Worm (Caenorhabditis elegans) whole organism, early embryonic: ENCODE data around the gene R04B3.2.

Source experiments
- B0310.2 ChIP-seq: sonication (generic microtip); optimal IDR thresholded peaks from 2 replicates; lab custom pipeline; 2016; ENCODE audit warnings: mild to moderate bottlenecking, missing genetic modification characterization, missing compliant biosample characterization
- F13C5.2 ChIP-seq: sonication (generic microtip); optimal IDR thresholded peaks from 2 replicates; lab custom pipeline; 2017; ENCODE audit warnings: mild to moderate bottlenecking, missing genetic modification characterization, inconsistent platforms, missing compliant biosample characterization
- aly-1 ChIP-seq: sonication (generic microtip); optimal IDR thresholded peaks from 2 replicates; lab custom pipeline; 2016; ENCODE audit warnings: missing genetic modification characterization, missing compliant biosample characterization
- ama-1 ChIP-seq: fragments of 150-350 bp; optimal IDR thresholded peaks from 2 replicates; lab custom pipeline; 2014
- ceh-13 ChIP-seq: fragments of 200-800 bp; sonication (Bioruptor generic); optimal IDR thresholded peaks from 2 replicates; lab custom pipeline; 2018; ENCODE audit warnings: mild to moderate bottlenecking, missing genetic modification characterization, missing compliant biosample characterization
- ceh-36 ChIP-seq: sonication (generic microtip); optimal IDR thresholded peaks from 2 replicates; lab custom pipeline; 2016; ENCODE audit warnings: missing genetic modification characterization, inconsistent platforms, missing compliant biosample characterization
- ets-7 ChIP-seq: sonication (generic microtip); optimal IDR thresholded peaks from 2 replicates; lab custom pipeline; 2016; ENCODE audit warnings: missing genotype, missing genetic modification characterization, missing compliant biosample characterization
- flt-1 ChIP-seq: fragments of 200-800 bp; sonication (Bioruptor generic); IDR thresholded peaks from 2 replicates; pipeline ENCODE4 v1.3.6; 2022; ENCODE audit warnings: missing genetic modification characterization, missing compliant biosample characterization
- hmbx-1 ChIP-seq: sonication (generic microtip); optimal IDR thresholded peaks from 2 replicates; lab custom pipeline; 2016; ENCODE audit warnings: mild to moderate bottlenecking, missing genetic modification characterization, missing compliant biosample characterization
- hmg-4 ChIP-seq: fragments of 200-800 bp; sonication (Bioruptor generic); optimal IDR thresholded peaks from 2 replicates; lab custom pipeline; 2018; ENCODE audit warnings: mild to moderate bottlenecking, missing genetic modification characterization, missing compliant biosample characterization
- hnd-1 ChIP-seq: sonication (generic microtip); optimal IDR thresholded peaks from 2 replicates; lab custom pipeline; 2016; ENCODE audit warnings: missing genetic modification characterization, missing compliant biosample characterization
- pes-1 ChIP-seq: fragments of 200-800 bp; sonication (Bioruptor generic); IDR thresholded peaks from 2 replicates; pipeline ENCODE4 v1.3.6; 2022; ENCODE audit warnings: missing genetic modification reagents, missing genetic modification characterization, missing compliant biosample characterization
- scrt-1 ChIP-seq: fragments of 200-800 bp; sonication (Bioruptor generic); IDR thresholded peaks from 2 replicates; pipeline ENCODE4 v1.3.6; 2022; ENCODE audit warnings: missing genetic modification characterization, missing compliant biosample characterization
- sea-1 ChIP-seq: fragments of 200-800 bp; sonication (Bioruptor generic); conservative IDR thresholded peaks from 2 replicates; pipeline ENCODE4 v1.3.6; 2022; ENCODE audit warnings: missing genetic modification characterization, missing compliant biosample characterization
- tbx-11 ChIP-seq: fragments of 200-800 bp; sonication (Bioruptor generic); IDR thresholded peaks from 2 replicates; pipeline ENCODE4 v1.3.6; 2022; ENCODE audit warnings: missing genetic modification characterization, missing compliant biosample characterization
- tbx-37 ChIP-seq: fragments of 200-800 bp; sonication (Bioruptor generic); conservative IDR thresholded peaks from 2 replicates; pipeline ENCODE4 v1.3.6; 2022; ENCODE audit warnings: missing genetic modification reagents, missing genetic modification characterization, missing compliant biosample characterization
- tra-4 ChIP-seq: sonication (generic microtip); optimal IDR thresholded peaks from 2 replicates; lab custom pipeline; 2017; ENCODE audit warnings: missing genetic modification characterization, missing compliant biosample characterization

Gene R04B3.2

DNA sequence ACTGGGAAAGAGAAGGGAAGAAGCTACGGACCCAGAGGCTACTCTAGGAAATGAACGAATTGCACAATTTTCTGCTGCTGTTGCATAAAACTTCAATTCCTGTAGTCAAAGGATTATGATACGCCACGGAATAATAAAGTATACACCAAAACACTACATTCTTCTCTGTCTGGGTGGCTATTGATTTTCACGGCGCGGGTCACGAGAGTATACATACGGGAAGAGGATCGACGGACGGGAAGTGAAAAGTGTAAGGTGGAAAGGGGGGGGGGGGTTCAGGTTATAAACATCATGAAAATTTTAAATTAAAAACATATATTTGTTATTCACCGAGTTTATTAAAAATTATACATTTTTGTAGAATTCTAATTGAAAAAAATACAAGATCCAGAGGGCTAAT lies 34.2 kb downstream of the R04B3.2 start:
- no peak for TF ChIP-seq hmg-4 (GFP tag; lab: Kevin White, UChicago)
- TF ChIP-seq scrt-1 (GFP tag; lab: Robert Waterston, UW): no peak
- no peak for TF ChIP-seq ama-1 (lab: Kevin White, UChicago)
- TF ChIP-seq ceh-13 (GFP tag; lab: Kevin White, UChicago): no peak
- TF ChIP-seq aly-1 (tag; lab: Kevin White, UChicago): no peak
- TF ChIP-seq sea-1 (GFP tag; lab: Robert Waterston, UW): no peak
- TF ChIP-seq hnd-1 (tag; lab: Kevin White, UChicago): no peak
- no peak for TF ChIP-seq tbx-11
- TF ChIP-seq tbx-37: no peak
- no peak for TF ChIP-seq tra-4 (tag; lab: Kevin White, UChicago)
- TF ChIP-seq hmbx-1 (tag; lab: Kevin White, UChicago): no peak
- no peak for TF ChIP-seq ets-7 (tag; lab: Kevin White, UChicago)
- TF ChIP-seq ceh-36 (tag; lab: Kevin White, UChicago): no peak
- no peak for TF ChIP-seq pes-1
- TF ChIP-seq flt-1 (GFP tag; lab: Robert Waterston, UW): no peak
- no peak for TF ChIP-seq F13C5.2 (tag; lab: Kevin White, UChicago)
- no peak for TF ChIP-seq B0310.2

DNA sequence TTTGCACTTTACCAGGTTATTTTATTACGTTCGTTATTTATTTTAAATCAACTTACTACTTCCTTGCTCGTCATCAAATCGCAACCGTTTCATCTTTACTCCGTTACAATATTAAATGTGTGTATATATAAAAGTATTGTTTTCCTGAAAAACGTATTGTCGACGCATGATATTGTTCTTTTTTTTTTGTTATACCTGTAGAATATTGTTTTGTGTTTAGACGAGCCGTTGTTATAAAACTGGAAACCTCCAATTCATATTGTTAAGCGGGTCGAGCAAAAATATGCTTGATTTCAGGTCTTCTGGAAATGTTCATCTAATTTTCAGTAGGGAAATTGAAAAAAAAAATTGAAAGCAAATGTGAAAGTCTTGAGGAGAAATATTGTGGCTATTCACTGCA lies 34.7 kb downstream of the R04B3.2 start, which contains the start of gene gid-2:
gid-2 (minus strand) TSS at position 101 of the 400 bp plus-strand sequence.
- TF ChIP-seq ets-7 (tag; lab: Kevin White, UChicago): no peak
- no peak for TF ChIP-seq ceh-13 (GFP tag; lab: Kevin White, UChicago)
- no peak for TF ChIP-seq scrt-1 (GFP tag; lab: Robert Waterston, UW)
- TF ChIP-seq aly-1 (tag; lab: Kevin White, UChicago): no peak
- TF ChIP-seq hmg-4 (GFP tag; lab: Kevin White, UChicago): no peak
- no peak for TF ChIP-seq ama-1 (lab: Kevin White, UChicago)
- no peak for TF ChIP-seq flt-1 (GFP tag; lab: Robert Waterston, UW)
- no peak for TF ChIP-seq hnd-1 (tag; lab: Kevin White, UChicago)
- no peak for TF ChIP-seq sea-1 (GFP tag; lab: Robert Waterston, UW)

DNA sequence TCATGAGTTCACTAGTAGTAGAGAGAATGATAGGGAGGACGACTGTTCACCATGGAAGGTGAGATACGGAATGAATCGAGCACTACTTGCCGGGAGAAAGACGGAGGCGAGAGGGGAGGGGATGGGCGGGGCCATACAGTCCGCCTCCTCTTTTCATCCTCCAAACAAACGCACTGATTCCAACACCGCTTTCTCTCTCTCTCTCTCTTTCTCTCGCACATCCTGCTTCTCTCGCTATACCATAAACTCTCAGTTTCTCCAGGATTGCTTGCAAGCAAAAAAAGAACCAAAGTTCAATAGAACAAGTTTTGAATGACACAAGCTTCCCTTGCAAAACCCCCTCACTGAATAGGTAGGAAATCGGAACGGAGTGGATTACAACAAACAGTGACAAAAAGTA lies 38.2 kb downstream of the R04B3.2 start:
- no peak for TF ChIP-seq tbx-11
- no peak for TF ChIP-seq F13C5.2 (tag; lab: Kevin White, UChicago)
- TF ChIP-seq flt-1 (GFP tag; lab: Robert Waterston, UW): no peak
- TF ChIP-seq ceh-36 (tag; lab: Kevin White, UChicago): no peak
- no peak for TF ChIP-seq ets-7 (tag; lab: Kevin White, UChicago)
- no peak for TF ChIP-seq hnd-1 (tag; lab: Kevin White, UChicago)
- TF ChIP-seq ama-1 (lab: Kevin White, UChicago): no peak
- no peak for TF ChIP-seq B0310.2
- TF ChIP-seq sea-1 (GFP tag; lab: Robert Waterston, UW): no peak
- no peak for TF ChIP-seq aly-1 (tag; lab: Kevin White, UChicago)
- no peak for TF ChIP-seq tbx-37
- TF ChIP-seq hmbx-1 (tag; lab: Kevin White, UChicago): no peak
- no peak for TF ChIP-seq ceh-13 (GFP tag; lab: Kevin White, UChicago)
- TF ChIP-seq pes-1: no peak
- TF ChIP-seq tra-4 (tag; lab: Kevin White, UChicago): no peak
- no peak for TF ChIP-seq hmg-4 (GFP tag; lab: Kevin White, UChicago)
- no peak for TF ChIP-seq scrt-1 (GFP tag; lab: Robert Waterston, UW)

DNA sequence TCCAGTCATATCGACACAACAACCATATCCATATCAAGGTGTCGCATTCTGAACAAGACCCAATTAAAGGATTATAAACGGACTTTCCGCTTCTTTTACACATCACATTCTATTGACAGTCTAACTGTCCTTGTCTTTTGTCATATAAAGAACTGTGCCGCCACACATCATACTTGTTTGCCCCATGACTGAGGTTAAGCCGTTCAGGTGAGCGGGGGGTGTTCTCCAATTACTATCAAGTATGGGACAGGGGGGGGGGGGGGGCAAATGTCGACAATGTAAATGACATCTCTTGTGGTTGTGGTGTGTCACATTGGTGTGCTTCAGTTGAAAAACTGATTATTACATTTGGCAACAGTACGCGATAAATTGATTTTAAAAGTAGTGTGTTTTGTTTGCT lies 39.7 kb downstream of the R04B3.2 start:
- TF ChIP-seq B0310.2: peak; percentile 41
- TF ChIP-seq ceh-13 (GFP tag; lab: Kevin White, UChicago): no peak
- no peak for TF ChIP-seq F13C5.2 (tag; lab: Kevin White, UChicago)
- TF ChIP-seq flt-1 (GFP tag; lab: Robert Waterston, UW): no peak

DNA sequence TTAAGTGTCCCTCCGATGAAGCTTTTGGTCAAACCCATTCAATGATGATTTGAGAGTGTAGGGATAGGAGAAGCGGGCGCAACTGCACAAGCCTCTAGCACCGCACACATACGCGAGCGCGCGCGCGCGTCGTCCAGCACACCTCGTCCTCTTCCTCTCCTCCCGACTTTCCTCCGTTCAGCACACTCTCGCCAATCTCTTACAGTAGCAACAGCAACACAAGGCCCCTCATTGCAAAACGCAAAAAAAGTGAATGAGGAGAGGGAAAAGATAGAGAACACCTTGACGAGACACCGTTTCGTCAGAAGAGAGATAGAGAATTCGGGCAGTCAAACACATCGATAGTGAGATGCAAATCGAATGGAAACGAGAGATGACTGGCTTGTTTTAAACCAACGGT lies 41.1 kb downstream of the R04B3.2 start:
- TF ChIP-seq sea-1 (GFP tag; lab: Robert Waterston, UW): no peak
- peak; percentile 91 for TF ChIP-seq hmg-4 (GFP tag; lab: Kevin White, UChicago)
- TF ChIP-seq B0310.2: peak; percentile 6
- 0 out of 2 replicates have a peak, but pooled peaks have one; percentile 26 for TF ChIP-seq scrt-1 (GFP tag; lab: Robert Waterston, UW)
- TF ChIP-seq aly-1 (tag; lab: Kevin White, UChicago): peak; percentile 15

DNA sequence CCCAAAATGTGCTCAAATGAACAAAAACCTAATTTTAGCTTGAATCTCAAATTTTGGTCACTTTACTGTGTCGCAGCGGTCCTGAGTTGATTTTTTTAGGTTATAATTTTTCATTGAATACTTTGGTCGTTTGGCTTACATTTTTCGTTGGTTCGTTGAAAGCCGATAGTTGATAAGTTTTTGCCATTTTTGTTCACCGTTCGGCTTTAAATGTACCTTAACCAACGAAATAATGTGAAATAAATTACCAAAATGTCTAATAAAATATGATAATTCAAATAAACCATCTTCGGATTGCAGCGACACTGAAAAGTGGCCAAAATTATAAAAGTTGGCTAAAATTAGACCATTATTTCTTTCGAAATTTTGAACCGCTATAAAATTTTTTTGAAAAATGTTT lies 43.2 kb downstream of the R04B3.2 start:
- TF ChIP-seq aly-1 (tag; lab: Kevin White, UChicago): no peak
- TF ChIP-seq tbx-11: no peak
- no peak for TF ChIP-seq ceh-36 (tag; lab: Kevin White, UChicago)
- TF ChIP-seq hnd-1 (tag; lab: Kevin White, UChicago): no peak
- no peak for TF ChIP-seq tbx-37
- TF ChIP-seq flt-1 (GFP tag; lab: Robert Waterston, UW): no peak
- no peak for TF ChIP-seq hmbx-1 (tag; lab: Kevin White, UChicago)
- no peak for TF ChIP-seq B0310.2
- no peak for TF ChIP-seq hmg-4 (GFP tag; lab: Kevin White, UChicago)
- no peak for TF ChIP-seq F13C5.2 (tag; lab: Kevin White, UChicago)
- no peak for TF ChIP-seq ets-7 (tag; lab: Kevin White, UChicago)

DNA sequence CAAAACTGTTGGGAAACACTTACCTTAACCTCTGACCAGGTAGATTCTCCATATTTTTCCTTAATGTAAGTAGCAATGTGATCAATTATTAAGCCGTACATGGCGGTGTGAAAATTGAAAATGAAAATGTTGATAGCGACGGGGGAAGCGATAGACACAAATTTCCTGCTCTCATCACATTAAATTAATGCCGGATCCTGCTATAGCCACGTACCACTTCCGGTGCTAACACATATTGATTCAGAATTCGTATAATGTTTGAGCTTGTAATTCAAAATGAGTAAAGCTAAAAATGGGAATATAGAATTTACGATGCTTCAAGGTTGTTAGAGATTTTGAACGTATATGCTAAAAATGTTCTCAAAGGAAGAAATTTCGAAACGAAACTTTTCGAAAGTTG lies 46.1 kb downstream of the R04B3.2 start, which contains the start of gene gcy-31:
gcy-31 (minus strand) TSS at position 101 of the 400 bp plus-strand sequence.
- TF ChIP-seq sea-1 (GFP tag; lab: Robert Waterston, UW) (no peak), pes-1 (no peak), tbx-37 (no peak), ceh-13 (GFP tag; lab: Kevin White, UChicago) (no peak), B0310.2 (no peak), ets-7 (tag; lab: Kevin White, UChicago) (no peak), ama-1 (lab: Kevin White, UChicago) (no peak), flt-1 (GFP tag; lab: Robert Waterston, UW) (no peak), tbx-11 (no peak), hnd-1 (tag; lab: Kevin White, UChicago) (no peak), aly-1 (tag; lab: Kevin White, UChicago) (no peak), ceh-36 (tag; lab: Kevin White, UChicago) (no peak), scrt-1 (GFP tag; lab: Robert Waterston, UW) (no peak), hmbx-1 (tag; lab: Kevin White, UChicago) (no peak), tra-4 (tag; lab: Kevin White, UChicago) (no peak), F13C5.2 (tag; lab: Kevin White, UChicago) (no peak), hmg-4 (GFP tag; lab: Kevin White, UChicago) (no peak)
